Fruit fly (Drosophila melanogaster) whole organism, embryonic: ENCODE data around the gene CG5515.

Experiments used
- CG11696 ChIP-seq: fragments of 200-800 bp; sonication (Bioruptor generic); IDR thresholded peaks from 2 replicates; pipeline ENCODE4 v1.3.6; 2022; ENCODE audit warnings: missing biosample characterization, missing genetic modification characterization
- CG13123 ChIP-seq: fragments of 200-800 bp; sonication (Bioruptor generic); optimal IDR thresholded peaks from 2 replicates; lab custom pipeline; 2016; ENCODE audit warnings: missing biosample characterization, missing genetic modification characterization
- CG13287 ChIP-seq: fragments of 200-800 bp; sonication (Bioruptor generic); IDR thresholded peaks from 2 replicates; pipeline ENCODE4 v1.3.6; 2022; ENCODE audit warnings: missing biosample characterization, missing genetic modification characterization; ENCODE audit not compliant: partially characterized antibody
- CG13624 ChIP-seq: fragments of 200-800 bp; sonication (Bioruptor generic); optimal IDR thresholded peaks from 2 replicates; lab custom pipeline; 2016; ENCODE audit warnings: missing biosample characterization, missing genetic modification characterization
- CG15011 ChIP-seq: fragments of 200-800 bp; sonication (Bioruptor generic); optimal IDR thresholded peaks from 3 replicates; lab custom pipeline; 2018; ENCODE audit warnings: missing biosample characterization, mild to moderate bottlenecking, missing genetic modification characterization
- CG15479 ChIP-seq: fragments of 200-800 bp; sonication (Bioruptor generic); optimal IDR thresholded peaks from 3 replicates; lab custom pipeline; 2019; ENCODE audit warnings: missing biosample characterization, mild to moderate bottlenecking, missing genetic modification characterization, moderate library complexity
- CG15514 ChIP-seq: fragments of 200-800 bp; sonication (Bioruptor generic); optimal IDR thresholded peaks from 3 replicates; lab custom pipeline; 2017; ENCODE audit warnings: missing biosample characterization, missing genetic modification characterization, mild to moderate bottlenecking, moderate library complexity, missing genetic modification reagents
- CG15601 ChIP-seq: fragments of 200-800 bp; sonication (Bioruptor generic); optimal IDR thresholded peaks from 3 replicates; lab custom pipeline; 2019; ENCODE audit warnings: missing biosample characterization, mild to moderate bottlenecking, missing genetic modification characterization, moderate library complexity
- CG16863 ChIP-seq: fragments of 200-800 bp; sonication (Bioruptor generic); optimal IDR thresholded peaks from 3 replicates; lab custom pipeline; 2016; ENCODE audit warnings: missing biosample characterization, missing genetic modification characterization
- CG17385 ChIP-seq: fragments of 200-800 bp; sonication (Bioruptor generic); optimal IDR thresholded peaks from 3 replicates; lab custom pipeline; 2018; ENCODE audit warnings: missing biosample characterization, mild to moderate bottlenecking, missing genetic modification characterization
- CG17612 ChIP-seq: fragments of 200-800 bp; sonication (Bioruptor generic); IDR thresholded peaks from 2 replicates; pipeline ENCODE4 v1.3.6; 2022; ENCODE audit warnings: missing biosample characterization, missing genetic modification characterization
- CG17912 ChIP-seq: fragments of 200-800 bp; sonication (Bioruptor generic); optimal IDR thresholded peaks from 2 replicates; lab custom pipeline; 2018; ENCODE audit warnings: missing biosample characterization, mild to moderate bottlenecking, missing genetic modification characterization
- CG2199 ChIP-seq: fragments of 200-800 bp; sonication (Bioruptor generic); IDR thresholded peaks from 3 replicates; pipeline ENCODE4 v1.3.6; 2022; ENCODE audit warnings: missing biosample characterization, missing genetic modification characterization
- CG31388 ChIP-seq: fragments of 200-800 bp; sonication (Bioruptor generic); optimal IDR thresholded peaks from 2 replicates; lab custom pipeline; 2016; ENCODE audit warnings: missing biosample characterization, missing genetic modification characterization
- CG34422 ChIP-seq: fragments of 200-800 bp; sonication (Bioruptor generic); IDR thresholded peaks from 3 replicates; pipeline ENCODE4 v1.3.6; 2022; ENCODE audit warnings: missing biosample characterization, missing genetic modification characterization
- CG3726 ChIP-seq: fragments of 200-800 bp; sonication (Bioruptor generic); IDR thresholded peaks from 3 replicates; pipeline ENCODE4, ENCODE4 v1.3.6; 2022; ENCODE audit warnings: missing biosample characterization, missing genetic modification characterization
- CG42726 ChIP-seq: fragments of 200-800 bp; sonication (Bioruptor generic); IDR thresholded peaks from 2 replicates; pipeline ENCODE4 v1.3.6; 2022; ENCODE audit warnings: missing biosample characterization, missing genetic modification characterization; ENCODE audit not compliant: partially characterized antibody
- CG5180 ChIP-seq: fragments of 200-800 bp; sonication (Bioruptor generic); optimal IDR thresholded peaks from 3 replicates; lab custom pipeline; 2017; ENCODE audit warnings: missing biosample characterization, missing genetic modification characterization, mild to moderate bottlenecking, moderate library complexity, missing genetic modification reagents
- CG6683 ChIP-seq: fragments of 200-800 bp; sonication (Bioruptor generic); optimal IDR thresholded peaks from 2 replicates; lab custom pipeline; 2017; ENCODE audit warnings: missing biosample characterization, mild to moderate bottlenecking, missing genetic modification characterization, missing genetic modification reagents
- CG6791 ChIP-seq: fragments of 200-800 bp; sonication (Bioruptor generic); IDR thresholded peaks from 3 replicates; pipeline ENCODE4 v1.3.6; 2022; ENCODE audit warnings: missing biosample characterization, missing genetic modification characterization; ENCODE audit not compliant: partially characterized antibody
- CrebB ChIP-seq: fragments of 200-800 bp; sonication (Bioruptor generic); optimal IDR thresholded peaks from 3 replicates; lab custom pipeline; 2018; ENCODE audit warnings: missing biosample characterization, mild to moderate bottlenecking, missing genetic modification characterization
- Dad ChIP-seq: fragments of 200-800 bp; sonication (Bioruptor generic); optimal IDR thresholded peaks from 3 replicates; lab custom pipeline; 2016; ENCODE audit warnings: missing biosample characterization, missing genetic modification characterization
- HLHmδ ChIP-seq: fragments of 200-800 bp; sonication (Bioruptor generic); optimal IDR thresholded peaks from 2 replicates; lab custom pipeline; 2018; ENCODE audit warnings: missing biosample characterization, mild to moderate bottlenecking, missing genetic modification characterization, moderate library complexity
- Jarid2 ChIP-seq: fragments of 200-800 bp; sonication (Bioruptor generic); optimal IDR thresholded peaks from 3 replicates; lab custom pipeline; 2017; ENCODE audit warnings: mild to moderate bottlenecking, missing biosample characterization, missing genetic modification reagents, missing genetic modification characterization
- Kr ChIP-seq: fragments of 200-800 bp; sonication (Bioruptor generic); optimal IDR thresholded peaks from 2 replicates; lab custom pipeline; 2017; ENCODE audit warnings: missing biosample characterization, mild to moderate bottlenecking, missing genetic modification characterization
- MBD-R2 ChIP-seq: fragments of 200-800 bp; sonication (Bioruptor generic); IDR thresholded peaks from 2 replicates; pipeline ENCODE4 v1.3.6; 2022; ENCODE audit warnings: missing biosample characterization, missing genetic modification characterization
- MESR4 ChIP-seq: fragments of 200-800 bp; sonication (Bioruptor generic); optimal IDR thresholded peaks from 2 replicates; lab custom pipeline; 2018; ENCODE audit warnings: missing biosample characterization, mild to moderate bottlenecking, missing genetic modification characterization, moderate library complexity
- NK7.1 ChIP-seq: fragments of 200-800 bp; sonication (Bioruptor generic); optimal IDR thresholded peaks from 3 replicates; lab custom pipeline; 2016; ENCODE audit warnings: missing biosample characterization, missing genetic modification characterization
- Nf-YA ChIP-seq: fragments of 200-800 bp; sonication (Bioruptor generic); IDR thresholded peaks from 2 replicates; pipeline ENCODE4 v1.3.6; 2022; ENCODE audit warnings: missing biosample characterization, missing genetic modification characterization
- Opbp ChIP-seq: fragments of 200-800 bp; sonication (Bioruptor generic); IDR thresholded peaks from 3 replicates; pipeline ENCODE4 v1.3.6; 2022; ENCODE audit warnings: missing biosample characterization, missing genetic modification characterization; ENCODE audit not compliant: partially characterized antibody
- Sin3A ChIP-seq: fragments of >200 bp; optimal IDR thresholded peaks from 2 replicates; lab custom pipeline; 2018
- Trl ChIP-seq, 3 experiments: fragments of >200 bp in 2 of 3; fragments of 200-800 bp in 1 of 3; sonication (Bioruptor generic) in 1 of 3; optimal IDR thresholded peaks; 2 replicates in 1 of 3; 3 replicates in 2 of 3; lab custom pipeline; 2016 to 2017; ENCODE audit warnings: missing biosample characterization in 1 of 3, missing genetic modification characterization in 1 of 3
- Xrp1 ChIP-seq: fragments of 200-800 bp; sonication (Bioruptor generic); IDR thresholded peaks from 2 replicates; pipeline ENCODE4 v1.3.6; 2022; ENCODE audit warnings: missing biosample characterization, missing genetic modification characterization
- YL-1 ChIP-seq: fragments of 200-800 bp; sonication (Bioruptor generic); optimal IDR thresholded peaks from 3 replicates; lab custom pipeline; 2017; ENCODE audit warnings: missing biosample characterization, mild to moderate bottlenecking, missing genetic modification characterization
- abd-A ChIP-seq: fragments of 200-800 bp; sonication (Bioruptor generic); optimal IDR thresholded peaks from 3 replicates; lab custom pipeline; 2019; ENCODE audit warnings: missing biosample characterization, mild to moderate bottlenecking, missing genetic modification characterization, moderate library complexity
- br ChIP-seq: fragments of >200 bp; optimal IDR thresholded peaks from 2 replicates; lab custom pipeline; 2017
- cg ChIP-seq: fragments of 200-800 bp; sonication (Bioruptor generic); optimal IDR thresholded peaks from 3 replicates; lab custom pipeline; 2019; ENCODE audit warnings: missing biosample characterization, mild to moderate bottlenecking, missing genetic modification characterization, moderate library complexity
- esg ChIP-seq: fragments of 200-800 bp; sonication (Bioruptor generic); conservative IDR thresholded peaks from 2 replicates; pipeline ENCODE4 v1.3.6; 2022; ENCODE audit warnings: missing biosample characterization, missing genetic modification characterization
- her ChIP-seq: fragments of 200-800 bp; sonication (Bioruptor generic); optimal IDR thresholded peaks from 2 replicates; lab custom pipeline; 2016; ENCODE audit warnings: missing biosample characterization, missing genetic modification characterization
- hkb ChIP-seq, 2 experiments: fragments of 200-800 bp in 1 of 2; fragments of >200 bp in 1 of 2; sonication (Bioruptor generic) in 1 of 2; IDR thresholded peaks in 1 of 2; optimal IDR thresholded peaks in 1 of 2; 2 replicates each; pipeline versions ENCODE4 v1.3.6 to Lab custom; 2017 to 2022; ENCODE audit warnings: missing biosample characterization in 1 of 2, missing genetic modification characterization in 1 of 2
- inv ChIP-seq: fragments of 200-800 bp; sonication (Bioruptor generic); IDR thresholded peaks from 2 replicates; pipeline ENCODE4 v1.3.6; 2022; ENCODE audit warnings: missing biosample characterization, missing genetic modification characterization; ENCODE audit not compliant: partially characterized antibody
- ken ChIP-seq: fragments of 200-800 bp; sonication (Bioruptor generic); IDR thresholded peaks from 3 replicates; pipeline ENCODE4 v1.3.6; 2022; ENCODE audit warnings: missing biosample characterization, missing genetic modification characterization
- mam ChIP-seq: fragments of 200-800 bp; sonication (Bioruptor generic); optimal IDR thresholded peaks from 3 replicates; lab custom pipeline; 2016; ENCODE audit warnings: missing biosample characterization, missing genetic modification characterization
- sc ChIP-seq, 3 experiments: fragments of >200 bp in 2 of 3; fragments of 200-800 bp in 1 of 3; sonication (Bioruptor generic) in 1 of 3; optimal IDR thresholded peaks; 2 replicates in 2 of 3; 3 replicates in 1 of 3; lab custom pipeline; 2017; ENCODE audit warnings: mild to moderate bottlenecking in 1 of 3, missing biosample characterization in 1 of 3, missing genetic modification characterization in 1 of 3, missing genetic modification reagents in 1 of 3
- sens ChIP-seq: fragments of 200-800 bp; sonication (Bioruptor generic); peaks from one replicate; lab custom pipeline; 2016; ENCODE audit warnings: missing biosample characterization, missing genetic modification characterization
- so ChIP-seq: fragments of 200-800 bp; sonication (Bioruptor generic); IDR thresholded peaks from 3 replicates; pipeline ENCODE4 v1.3.6; 2022; ENCODE audit warnings: missing biosample characterization, missing genetic modification characterization
- sr ChIP-seq: fragments of 200-800 bp; sonication (Bioruptor generic); IDR thresholded peaks from 3 replicates; pipeline ENCODE4 v1.3.6; 2022; ENCODE audit warnings: missing biosample characterization, missing genetic modification characterization
- tap ChIP-seq: fragments of 200-800 bp; optimal IDR thresholded peaks from 3 replicates; lab custom pipeline; 2019; ENCODE audit warnings: missing biosample characterization, mild to moderate bottlenecking, missing genetic modification characterization, moderate library complexity
- vvl ChIP-seq: fragments of 200-800 bp; sonication (Bioruptor generic); IDR thresholded peaks from 2 replicates; pipeline ENCODE4 v1.3.6; 2022; ENCODE audit warnings: missing biosample characterization, missing genetic modification characterization

The CG5515 gene

dm6 chr3R:24220845-24221244 is 32.1 kb upstream of the CG5515 start, which contains the start of gene cav:
Gene cav, plus strand, starts transcription at chr3R:24221103.
- TF ChIP-seq CG11696 (no peak), Dad (no peak), NK7.1 (GFP tag; lab: Kevin White, UChicago) (no peak), CG16863 (GFP tag; lab: Kevin White, UChicago) (no peak), CG13287 (GFP tag; lab: Robert Waterston, UW) (no peak), MBD-R2 (no peak), sr (GFP tag; lab: Robert Waterston, UW) (0 out of 3 replicates have a peak, but pooled peaks have one; percentile 38), vvl (GFP tag; lab: Robert Waterston, UW) (no peak), Opbp (GFP tag; lab: Robert Waterston, UW) (no peak; the same call in 2 of the 3 replicates), Xrp1 (GFP tag; lab: Robert Waterston, UW) (no peak), CG15479 (peak; percentile 78), CG34422 (no peak), esg (no peak), hkb (optimal IDR thresholded peaks at IDR 0.05; lab: Kevin White, UChicago) (no peak), hkb (GFP tag; IDR thresholded peaks at IDR 0.05; lab: Robert Waterston, UW) (no peak), CG17385 (peak; percentile 80), Sin3A (peak; percentile 1), cg (peak; percentile 45), CG6791 (GFP tag; lab: Robert Waterston, UW) (no peak), CG42726 (GFP tag; lab: Robert Waterston, UW) (no peak), MESR4 (no peak), sc (optimal IDR thresholded peaks at IDR 0.05; lab: Kevin White, UChicago) (no peak), sc (GFP tag; optimal IDR thresholded peaks at IDR 0.05; lab: Kevin White, UChicago) (no peak), sens (GFP tag; lab: Kevin White, UChicago) (no peak), br (lab: Kevin White, UChicago) (no peak), CG31388 (GFP tag; lab: Kevin White, UChicago) (no peak), CG3726 (GFP tag; lab: Robert Waterston, UW) (no peak), CG2199 (GFP tag; lab: Robert Waterston, UW) (0 out of 3 replicates have a peak, but pooled peaks have one; percentile 20)

dm6 chr3R:24219093-24219492 is 30.4 kb upstream of the CG5515 start:
- TF ChIP-seq inv (no peak), Trl (optimal IDR thresholded peaks at IDR 0.05; lab: Kevin White, UChicago) (peak in 1 of 2 experiments; percentile 28), Trl (GFP tag; optimal IDR thresholded peaks at IDR 0.05; lab: Kevin White, UChicago) (no peak), mam (GFP tag; lab: Kevin White, UChicago) (no peak)

dm6 chr3R:24218565-24218964 is 29.9 kb upstream of the CG5515 start, which contains the start of gene CG17786:
Gene CG17786, minus strand, starts transcription at chr3R:24218718.
- TF ChIP-seq CG13123 (no peak), CG17612 (GFP tag; lab: Robert Waterston, UW) (no peak), CG5180 (GFP tag; lab: Kevin White, UChicago) (no peak), vvl (GFP tag; lab: Robert Waterston, UW) (peak; percentile 62; the same call in 1 of the 2 replicates), CrebB (tag; lab: Kevin White, UChicago) (peak; percentile 17), HLHmδ (GFP tag; lab: Kevin White, UChicago) (peak; percentile 17), her (GFP tag; lab: Kevin White, UChicago) (peak; percentile 48), CG17912 (no peak), Jarid2 (GFP tag; lab: Kevin White, UChicago) (peak; percentile 82), tap (tag; lab: Kevin White, UChicago) (no peak), so (peak; percentile 43; the same call in 1 of the 3 replicates), Kr (GFP tag; lab: Kevin White, UChicago) (no peak), esg (no peak), Nf-YA (GFP tag; lab: Robert Waterston, UW) (no peak; the same call in 1 of the 2 replicates), CG13624 (no peak), CG15601 (tag; lab: Kevin White, UChicago) (no peak), CG15514 (GFP tag; lab: Kevin White, UChicago) (peak; percentile 30), abd-A (tag; lab: Kevin White, UChicago) (peak; percentile 25), ken (GFP tag; lab: Robert Waterston, UW) (no peak), CG6683 (GFP tag; lab: Kevin White, UChicago) (no peak), YL-1 (GFP tag; lab: Kevin White, UChicago) (no peak), CG15011 (GFP tag; lab: Kevin White, UChicago) (no peak)
